Worm (Caenorhabditis elegans) whole organism, young adult: ENCODE results near the gene col-169.

Experiments used
- C17E4.6 ChIP-seq: fragments of 200-800 bp; sonication (Bioruptor generic); IDR thresholded peaks from 2 replicates; pipeline ENCODE4 v1.3.6; 2022; ENCODE audit warnings: missing genetic modification reagents, missing genetic modification characterization, missing compliant biosample characterization
- D2030.7 ChIP-seq: fragments of 200-800 bp; sonication (Bioruptor generic); IDR thresholded peaks from 2 replicates; pipeline ENCODE4 v1.3.6; 2022; ENCODE audit warnings: missing genetic modification reagents, missing genetic modification characterization, missing compliant biosample characterization
- F22D6.2 ChIP-seq: sonication (generic microtip); optimal IDR thresholded peaks from 2 replicates; lab custom pipeline; 2016; ENCODE audit warnings: mild to moderate bottlenecking, missing genetic modification characterization, missing compliant biosample characterization
- F37B4.10 ChIP-seq: fragments of 200-800 bp; sonication (Bioruptor generic); IDR thresholded peaks from 2 replicates; pipeline ENCODE4 v1.3.6; 2022; ENCODE audit warnings: missing genetic modification characterization, missing compliant biosample characterization
- F49E8.2 ChIP-seq: sonication (generic microtip); optimal IDR thresholded peaks from 3 replicates; lab custom pipeline; 2017; ENCODE audit warnings: missing genetic modification characterization, mild to moderate bottlenecking, missing compliant biosample characterization, antibody characterized with exemption, moderate library complexity; ENCODE audit not compliant: insufficient read depth
- F52B5.7 ChIP-seq: sonication (generic microtip); optimal IDR thresholded peaks from 2 replicates; lab custom pipeline; 2016; ENCODE audit warnings: mild to moderate bottlenecking, missing genetic modification characterization, missing compliant biosample characterization
- F55B11.4 ChIP-seq: sonication (generic microtip); optimal IDR thresholded peaks from 2 replicates; lab custom pipeline; 2016; ENCODE audit warnings: missing compliant biosample characterization, missing genetic modification characterization, borderline replicate concordance; ENCODE audit not compliant: insufficient read depth
- F57A8.1 ChIP-seq: fragments of 200-800 bp; sonication (Bioruptor generic); optimal IDR thresholded peaks from 2 replicates; lab custom pipeline; 2018; ENCODE audit warnings: mild to moderate bottlenecking, missing genetic modification characterization, moderate library complexity, missing compliant biosample characterization
- K12H6.12 ChIP-seq: fragments of 200-800 bp; sonication (Bioruptor generic); optimal IDR thresholded peaks from 2 replicates; lab custom pipeline; 2018; ENCODE audit warnings: mild to moderate bottlenecking, missing genetic modification characterization, missing compliant biosample characterization
- akir-1 ChIP-seq: fragments of 200-800 bp; sonication (Bioruptor generic); optimal IDR thresholded peaks from 2 replicates; lab custom pipeline; 2018; ENCODE audit warnings: mild to moderate bottlenecking, missing genetic modification characterization, moderate library complexity, missing compliant biosample characterization
- aptf-2 ChIP-seq: fragments of 200-800 bp; sonication (Bioruptor generic); conservative IDR thresholded peaks from 2 replicates; pipeline ENCODE4 v1.3.6; 2022; ENCODE audit warnings: missing genetic modification reagents, missing genetic modification characterization, missing compliant biosample characterization
- atf-7 ChIP-seq: sonication (generic microtip); optimal IDR thresholded peaks from 2 replicates; lab custom pipeline; 2017; ENCODE audit warnings: mild to moderate bottlenecking, missing genetic modification characterization, missing compliant biosample characterization
- attf-6 ChIP-seq: fragments of 200-800 bp; sonication (Bioruptor generic); IDR thresholded peaks from 2 replicates; pipeline ENCODE4 v1.3.6; 2022; ENCODE audit warnings: missing genetic modification reagents, missing genetic modification characterization, missing compliant biosample characterization
- ceh-27 ChIP-seq: fragments of 200-800 bp; sonication (Bioruptor generic); optimal IDR thresholded peaks from 2 replicates; lab custom pipeline; 2018; ENCODE audit warnings: mild to moderate bottlenecking, missing genetic modification characterization, moderate library complexity, missing compliant biosample characterization
- chd-7 ChIP-seq: sonication (generic microtip); optimal IDR thresholded peaks from 2 replicates; lab custom pipeline; 2016; ENCODE audit warnings: mild to moderate bottlenecking, missing genetic modification characterization, moderate library complexity, missing compliant biosample characterization
- die-1 ChIP-seq: sonication (generic microtip); optimal IDR thresholded peaks from 2 replicates; lab custom pipeline; 2016; ENCODE audit warnings: missing genotype, mild to moderate bottlenecking, missing genetic modification characterization, missing compliant biosample characterization
- dpff-1 ChIP-seq: sonication (generic microtip); optimal IDR thresholded peaks from 2 replicates; lab custom pipeline; 2017; ENCODE audit warnings: mild to moderate bottlenecking, missing genetic modification characterization, missing compliant biosample characterization
- egl-44 ChIP-seq: fragments of 200-800 bp; sonication (Bioruptor generic); IDR thresholded peaks from 2 replicates; pipeline ENCODE4 v1.3.6; 2022; ENCODE audit warnings: missing genetic modification reagents, missing genetic modification characterization, missing compliant biosample characterization
- ekl-4 ChIP-seq: fragments of 200-800 bp; sonication (Bioruptor generic); IDR thresholded peaks from 2 replicates; pipeline ENCODE4 v1.3.6; 2022; ENCODE audit warnings: missing genetic modification reagents, missing genetic modification characterization, missing compliant biosample characterization
- ets-4 ChIP-seq: fragments of 200-800 bp; sonication (Bioruptor generic); optimal IDR thresholded peaks from 2 replicates; lab custom pipeline; 2018; ENCODE audit warnings: mild to moderate bottlenecking, missing genetic modification characterization, missing compliant biosample characterization
- gei-17 ChIP-seq: fragments of 200-800 bp; sonication (Bioruptor generic); optimal IDR thresholded peaks from 2 replicates; lab custom pipeline; 2018; ENCODE audit warnings: mild to moderate bottlenecking, missing genetic modification characterization, missing compliant biosample characterization
- him-1 ChIP-seq: sonication (generic microtip); optimal IDR thresholded peaks from 2 replicates; lab custom pipeline; 2016; ENCODE audit warnings: missing genotype, missing genetic modification reagents, missing genetic modification characterization, missing compliant biosample characterization
- hlh-26 ChIP-seq: fragments of 200-800 bp; sonication (Bioruptor generic); conservative IDR thresholded peaks from 2 replicates; pipeline ENCODE4 v1.3.6; 2022; ENCODE audit warnings: missing genetic modification reagents, missing genetic modification characterization, missing compliant biosample characterization
- hmg-20 ChIP-seq: fragments of 200-800 bp; sonication (Bioruptor generic); IDR thresholded peaks from 2 replicates; pipeline ENCODE4 v1.3.6; 2022; ENCODE audit warnings: missing genetic modification reagents, missing genetic modification characterization, missing compliant biosample characterization
- let-526 ChIP-seq: fragments of 200-800 bp; sonication (Bioruptor generic); IDR thresholded peaks from 2 replicates; pipeline ENCODE4 v1.3.6; 2022; ENCODE audit warnings: missing genetic modification reagents, missing genetic modification characterization, missing compliant biosample characterization
- lin-26 ChIP-seq: fragments of 200-800 bp; sonication (Bioruptor generic); IDR thresholded peaks from 2 replicates; pipeline ENCODE4 v1.3.6; 2022; ENCODE audit warnings: missing genetic modification reagents, missing genetic modification characterization, missing compliant biosample characterization
- lin-40 ChIP-seq: sonication (generic microtip); optimal IDR thresholded peaks from 2 replicates; lab custom pipeline; 2016; ENCODE audit warnings: missing genetic modification characterization, mild to moderate bottlenecking, missing compliant biosample characterization, missing genotype, missing genetic modification reagents
- lsy-27 ChIP-seq: sonication (generic microtip); optimal IDR thresholded peaks from 2 replicates; lab custom pipeline; 2017; ENCODE audit warnings: missing genetic modification characterization, mild to moderate bottlenecking, missing compliant biosample characterization, antibody characterized with exemption, missing genotype, borderline replicate concordance; ENCODE audit not compliant: insufficient read depth
- madf-10 ChIP-seq: sonication (generic microtip); optimal IDR thresholded peaks from 2 replicates; lab custom pipeline; 2016; ENCODE audit warnings: mild to moderate bottlenecking, missing genetic modification characterization, missing compliant biosample characterization
- madf-8 ChIP-seq: fragments of 200-800 bp; sonication (Bioruptor generic); conservative IDR thresholded peaks from 2 replicates; pipeline ENCODE4 v1.3.6; 2022; ENCODE audit warnings: missing genetic modification reagents, missing genetic modification characterization, missing compliant biosample characterization
- mcd-1 ChIP-seq: fragments of 200-800 bp; sonication (Bioruptor generic); IDR thresholded peaks from 2 replicates; pipeline ENCODE4 v1.3.6; 2022; ENCODE audit warnings: missing genetic modification reagents, missing genetic modification characterization, missing compliant biosample characterization
- mel-28 ChIP-seq: sonication (generic microtip); optimal IDR thresholded peaks from 2 replicates; lab custom pipeline; 2016; ENCODE audit warnings: borderline replicate concordance, mild to moderate bottlenecking, missing genetic modification characterization, missing compliant biosample characterization
- nfyb-1 ChIP-seq: fragments of 200-800 bp; sonication (Bioruptor generic); IDR thresholded peaks from 2 replicates; pipeline ENCODE4 v1.3.6; 2022; ENCODE audit warnings: missing genetic modification reagents, missing genetic modification characterization, missing compliant biosample characterization
- nhr-27 ChIP-seq: fragments of 200-800 bp; sonication (Bioruptor generic); optimal IDR thresholded peaks from 2 replicates; lab custom pipeline; 2018; ENCODE audit warnings: mild to moderate bottlenecking, missing genetic modification characterization, moderate library complexity, missing compliant biosample characterization
- nhr-80 ChIP-seq: sonication (generic microtip); optimal IDR thresholded peaks from 2 replicates; lab custom pipeline; 2016; ENCODE audit warnings: missing genetic modification characterization, missing compliant biosample characterization
- pbrm-1 ChIP-seq: fragments of 200-800 bp; sonication (Bioruptor generic); IDR thresholded peaks from 2 replicates; pipeline ENCODE4 v1.3.6; 2022; ENCODE audit warnings: missing genetic modification reagents, missing genetic modification characterization, missing compliant biosample characterization
- rec-8 ChIP-seq, 2 experiments: sonication (generic microtip); optimal IDR thresholded peaks; 2 replicates each; lab custom pipeline; 2016; ENCODE audit warnings: mild to moderate bottlenecking in 2 of 2, missing genetic modification characterization in 2 of 2, missing genetic modification reagents in 2 of 2, missing genotype in 2 of 2, missing biosample characterization in 1 of 2, missing compliant biosample characterization in 1 of 2, moderate library complexity in 1 of 2
- repo-1 ChIP-seq: sonication (generic microtip); optimal IDR thresholded peaks from 2 replicates; lab custom pipeline; 2017; ENCODE audit warnings: mild to moderate bottlenecking, missing genetic modification characterization, missing compliant biosample characterization
- sdz-38 ChIP-seq: sonication (generic microtip); optimal IDR thresholded peaks from 2 replicates; lab custom pipeline; 2016; ENCODE audit warnings: missing genotype, missing genetic modification characterization, missing compliant biosample characterization
- sea-2 ChIP-seq: fragments of 200-800 bp; sonication (Bioruptor generic); IDR thresholded peaks from 2 replicates; pipeline ENCODE4 v1.3.6; 2022; ENCODE audit warnings: missing genetic modification characterization, missing compliant biosample characterization
- snpc-1.3 ChIP-seq: sonication (generic microtip); optimal IDR thresholded peaks from 2 replicates; lab custom pipeline; 2017; ENCODE audit warnings: missing genetic modification characterization, mild to moderate bottlenecking, missing compliant biosample characterization, antibody characterized with exemption, moderate library complexity, missing genotype, missing genetic modification reagents; ENCODE audit not compliant: insufficient read depth
- somi-1 ChIP-seq: fragments of 200-800 bp; sonication (Bioruptor generic); optimal IDR thresholded peaks from 2 replicates; lab custom pipeline; 2018; ENCODE audit warnings: mild to moderate bottlenecking, missing genetic modification characterization, missing compliant biosample characterization
- sptf-2 ChIP-seq: fragments of 200-800 bp; sonication (Bioruptor generic); optimal IDR thresholded peaks from 2 replicates; lab custom pipeline; 2018; ENCODE audit warnings: mild to moderate bottlenecking, missing genetic modification characterization, missing compliant biosample characterization
- tbp1 ChIP-seq: fragments of 200-800 bp; sonication (Bioruptor generic); optimal IDR thresholded peaks from 2 replicates; lab custom pipeline; 2018; ENCODE audit warnings: mild to moderate bottlenecking, missing genetic modification characterization, missing compliant biosample characterization
- zim-3 ChIP-seq: sonication (generic microtip); optimal IDR thresholded peaks from 2 replicates; lab custom pipeline; 2017; ENCODE audit warnings: mild to moderate bottlenecking, missing genetic modification characterization, moderate library complexity, missing compliant biosample characterization
- ztf-22 ChIP-seq: fragments of 200-800 bp; sonication (Bioruptor generic); optimal IDR thresholded peaks from 2 replicates; lab custom pipeline; 2018; ENCODE audit warnings: mild to moderate bottlenecking, missing genetic modification characterization, moderate library complexity, missing compliant biosample characterization
- ztf-26 ChIP-seq: sonication (generic microtip); optimal IDR thresholded peaks from 2 replicates; lab custom pipeline; 2017; ENCODE audit warnings: missing genetic modification characterization, missing compliant biosample characterization
- ztf-3 ChIP-seq: fragments of 200-800 bp; sonication (Bioruptor generic); optimal IDR thresholded peaks from 2 replicates; lab custom pipeline; 2018; ENCODE audit warnings: mild to moderate bottlenecking, missing genetic modification characterization, missing compliant biosample characterization

Gene col-169

ce11 chrX:6292143-6292542 is 36.8 kb upstream of the col-169 start (continued):
- peak; percentile 88 for TF ChIP-seq hmg-20 (GFP tag; lab: Robert Waterston, UW)
- peak; percentile 79 for TF ChIP-seq repo-1
- TF ChIP-seq mel-28 (tag; lab: Kevin White, UChicago), result peak; percentile 42
- peak; percentile 93 for TF ChIP-seq egl-44 (GFP tag; lab: Robert Waterston, UW)
- TF ChIP-seq nhr-80 (tag; lab: Kevin White, UChicago), result peak; percentile 14
- peak; percentile 25 for TF ChIP-seq ets-4 (GFP tag; lab: Kevin White, UChicago)
- peak; percentile 82 for TF ChIP-seq snpc-1.3
- TF ChIP-seq let-526 (GFP tag; lab: Robert Waterston, UW), result peak; percentile 80
- TF ChIP-seq mcd-1 (GFP tag; lab: Robert Waterston, UW), result peak; percentile 72
- TF ChIP-seq zim-3, result peak; percentile 78
- TF ChIP-seq pbrm-1, result peak; percentile 89
- no peak for TF ChIP-seq lsy-27 (tag; lab: Kevin White, UChicago)
- no peak for TF ChIP-seq ztf-3
- TF ChIP-seq sea-2 (GFP tag; lab: Robert Waterston, UW), result no peak
- peak; percentile 64 for TF ChIP-seq ztf-22 (GFP tag; lab: Kevin White, UChicago)
- peak; percentile 76 to 90 for TF ChIP-seq rec-8 (tag; optimal IDR thresholded peaks at IDR 0.05; lab: Kevin White, UChicago)
- peak; percentile 61 for TF ChIP-seq K12H6.12 (tag; lab: Kevin White, UChicago)
- TF ChIP-seq nfyb-1, result peak; percentile 92
- TF ChIP-seq tbp1 (GFP tag; lab: Kevin White, UChicago), result peak; percentile 92
- peak; percentile 91 for TF ChIP-seq chd-7 (tag; lab: Kevin White, UChicago)
- 0 out of 2 replicates have a peak, but pooled peaks have one; percentile 34 for TF ChIP-seq C17E4.6 (GFP tag; lab: Robert Waterston, UW)
- TF ChIP-seq sdz-38 (tag; lab: Kevin White, UChicago), result no peak
- 0 out of 2 replicates have a peak, but pooled peaks have one; percentile 54 for TF ChIP-seq F37B4.10 (GFP tag; lab: Robert Waterston, UW)
- TF ChIP-seq lin-40 (tag; lab: Kevin White, UChicago), result peak; percentile 82
- peak; percentile 77 for TF ChIP-seq somi-1
- peak; percentile 26 for TF ChIP-seq F49E8.2
- peak; percentile 88 for TF ChIP-seq F57A8.1
- TF ChIP-seq atf-7 (tag; lab: Kevin White, UChicago), result peak; percentile 84
- peak; percentile 96 for TF ChIP-seq him-1 (tag; lab: Kevin White, UChicago)
- TF ChIP-seq madf-8 (GFP tag; lab: Robert Waterston, UW), result no peak; the same call in 1 of the 2 replicates
- peak; percentile 70 for TF ChIP-seq madf-10
- peak; percentile 79 for TF ChIP-seq gei-17 (GFP tag; lab: Kevin White, UChicago)
- peak; percentile 95 for TF ChIP-seq sptf-2 (GFP tag; lab: Kevin White, UChicago)
- peak; percentile 87 for TF ChIP-seq F52B5.7
- TF ChIP-seq aptf-2 (GFP tag; lab: Robert Waterston, UW), result no peak
- TF ChIP-seq F22D6.2 (tag; lab: Kevin White, UChicago), result peak; percentile 45
- peak; percentile 77 for TF ChIP-seq ztf-26 (tag; lab: Kevin White, UChicago)
- TF ChIP-seq ceh-27 (GFP tag; lab: Kevin White, UChicago), result peak; percentile 81
- TF ChIP-seq F55B11.4 (tag; lab: Kevin White, UChicago), result no peak
- TF ChIP-seq ekl-4 (GFP tag; lab: Robert Waterston, UW), result peak; percentile 77
- TF ChIP-seq lin-26 (GFP tag; lab: Robert Waterston, UW), result peak; percentile 98
- peak; percentile 53; the same call in 1 of the 2 replicates for TF ChIP-seq attf-6 (GFP tag; lab: Robert Waterston, UW)
- no peak for TF ChIP-seq nhr-27
- TF ChIP-seq dpff-1 (tag; lab: Kevin White, UChicago), result peak; percentile 34
- TF ChIP-seq D2030.7 (GFP tag; lab: Robert Waterston, UW), result peak; percentile 83
- 0 out of 2 replicates have a peak, but pooled peaks have one; percentile 63 for TF ChIP-seq hlh-26
- peak; percentile 96 for TF ChIP-seq die-1
- TF ChIP-seq akir-1, result peak; percentile 4
